Worm (Caenorhabditis elegans) whole organism, L4 larva: Measurements from ENCODE around the gene R102.8.

ENCODE experiments used
- Y48G9A.11 ChIP-seq: fragments of 200-800 bp; sonication (Bioruptor generic); IDR thresholded peaks from 2 replicates; pipeline ENCODE4 v1.3.6; 2022; ENCODE audit warnings: missing genetic modification reagents, missing genetic modification characterization, missing compliant biosample characterization
- ZK337.2 ChIP-seq: fragments of 200-800 bp; sonication (Bioruptor generic); IDR thresholded peaks from 2 replicates; pipeline ENCODE4 v1.3.6; 2022; ENCODE audit warnings: missing genetic modification reagents, missing genetic modification characterization, missing compliant biosample characterization
- egl-27 ChIP-seq: sonication (generic microtip); optimal IDR thresholded peaks from 3 replicates; lab custom pipeline; 2017; ENCODE audit warnings: missing biosample characterization, missing genetic modification reagents, missing genetic modification characterization
- madf-5 ChIP-seq, 2 experiments: fragments of 200-800 bp; sonication (Bioruptor generic); IDR thresholded peaks; 2 replicates each; pipeline ENCODE4 v1.3.6; 2022; ENCODE audit warnings: missing compliant biosample characterization in 2 of 2, missing genetic modification characterization in 2 of 2

- TF ChIP-seq Y48G9A.11 (GFP tag; lab: Robert Waterston, UW) (no peak), madf-5 (GFP tag; IDR thresholded peaks at IDR 0.05; lab: Robert Waterston, UW) (no peak), egl-27 (tag; lab: Kevin White, UChicago) (no peak), ZK337.2 (GFP tag; lab: Robert Waterston, UW) (no peak)
Observed at ce11 chrIV:10738328-10738727, 48.3 kb upstream of the R102.8 start, which contains the start of gene ssp-34.
